Fruit fly (Drosophila melanogaster) whole organism: ENCODE data around the gene LSm7.

Experiments
- CG8478 ChIP-seq: fragments of >200 bp; optimal IDR thresholded peaks from 2 replicates; lab custom pipeline; 2018; ENCODE audit warnings: inconsistent platforms
- pan ChIP-seq: fragments of >200 bp; optimal IDR thresholded peaks from 2 replicates; lab custom pipeline; 2017
- psq ChIP-seq: fragments of >200 bp; optimal IDR thresholded peaks from 2 replicates; lab custom pipeline; 2017
- usp ChIP-seq: fragments of >200 bp; optimal IDR thresholded peaks from 2 replicates; lab custom pipeline; 2017; ENCODE audit warnings: missing biosample characterization, missing genetic modification characterization, mixed read lengths

DNA sequence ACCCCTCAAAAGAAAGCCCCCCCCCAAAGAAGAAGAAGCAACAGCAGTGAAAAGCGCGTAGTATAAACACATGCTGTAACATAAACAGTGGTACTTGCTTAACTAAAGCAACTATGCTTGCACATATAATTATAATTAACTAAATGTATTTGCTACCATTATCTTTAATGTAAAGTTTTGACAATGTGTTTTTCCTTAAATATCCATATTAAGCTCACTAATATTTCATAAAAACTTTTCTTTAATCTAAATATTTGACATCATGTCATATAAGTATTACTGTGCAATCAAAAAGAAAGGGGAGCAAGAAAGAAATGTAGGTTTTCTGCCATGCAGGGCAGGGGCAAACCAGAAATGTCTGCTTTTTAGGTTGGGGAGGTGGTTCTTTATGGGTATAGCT, 26.1 kb downstream of the LSm7 start:
- no peak for TF ChIP-seq psq (lab: Kevin White, UChicago)
- no peak for TF ChIP-seq usp (GFP tag; lab: Kevin White, UChicago)
- no peak for TF ChIP-seq CG8478 (lab: Kevin White, UChicago)
- TF ChIP-seq pan (lab: Kevin White, UChicago): no peak
